Fruit fly (Drosophila melanogaster): ENCODE data around the gene CG42590.

Gene CG42590

DNA sequence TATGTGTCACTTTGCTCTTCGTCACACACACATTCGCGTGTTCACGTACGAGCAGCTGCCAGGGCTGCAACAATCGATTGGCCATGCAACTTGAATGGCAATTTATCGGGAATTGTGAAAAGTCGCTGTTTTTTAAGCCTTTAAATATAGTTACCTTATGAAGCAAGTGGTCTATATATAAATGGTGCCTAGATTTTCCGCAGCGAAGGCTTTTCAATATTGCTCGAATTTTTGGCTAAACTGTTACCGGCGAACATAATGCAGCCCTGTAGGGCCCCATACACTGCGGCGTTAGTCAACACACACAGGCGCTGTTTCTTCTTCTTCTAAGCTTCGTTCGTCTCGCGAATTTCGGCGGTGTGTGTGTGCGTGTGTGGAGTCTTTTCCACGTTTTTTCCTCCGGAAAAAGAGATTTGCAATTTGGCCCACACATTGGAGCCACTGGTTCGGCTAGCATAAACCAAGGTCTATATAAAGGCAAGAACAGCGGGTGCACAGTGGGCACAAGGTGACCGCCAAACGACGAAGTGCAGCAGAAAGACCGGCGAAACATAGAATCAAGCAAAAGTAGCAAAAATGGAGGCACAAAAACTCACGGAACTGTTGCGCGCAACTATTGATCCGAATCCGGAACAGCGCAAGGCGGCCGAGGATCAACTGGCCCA lies 46.9 kb upstream of the CG42590 start, which contains the start of the genes Arp3 and msk (continued):
- peak; percentile 71 for TF ChIP-seq Xrp1 (GFP tag; IDR thresholded peaks at IDR 0.05)
- no peak for TF ChIP-seq fd64A (GFP tag; optimal IDR thresholded peaks at IDR 0.05)
- peak; percentile 76 to 87 for TF ChIP-seq chif (GFP tag; optimal IDR thresholded peaks at IDR 0.05)
- no peak for TF ChIP-seq peb (GFP tag; IDR thresholded peaks at IDR 0.05)
- peak; percentile 43; the same call in 1 of the 2 replicates for TF ChIP-seq klu (GFP tag; IDR thresholded peaks at IDR 0.05)
- TF ChIP-seq CG1792 (GFP tag; optimal IDR thresholded peaks at IDR 0.05): peak; percentile 89
- TF ChIP-seq CG34376 (GFP tag; optimal IDR thresholded peaks at IDR 0.05): peak; percentile 86
- TF ChIP-seq CG1832 (GFP tag; optimal IDR thresholded peaks at IDR 0.05): no peak
- no peak for TF ChIP-seq nau (GFP tag; optimal IDR thresholded peaks at IDR 0.05)
- peak; percentile 76 for TF ChIP-seq CG13123 (GFP tag; optimal IDR thresholded peaks at IDR 0.05)
- peak; percentile 54 for TF ChIP-seq CG18262 (tag; optimal IDR thresholded peaks at IDR 0.05)
- peak; percentile 38 for TF ChIP-seq CG30431 (GFP tag; optimal IDR thresholded peaks at IDR 0.05)
- TF ChIP-seq gfzf (GFP tag; optimal IDR thresholded peaks at IDR 0.05): peak; percentile 47
- TF ChIP-seq Six4 (GFP tag; optimal IDR thresholded peaks at IDR 0.05): peak; percentile 82
- peak; percentile 74 for TF ChIP-seq CG17361 (GFP tag; IDR thresholded peaks at IDR 0.05)
- peak; percentile 58 for TF ChIP-seq salm (tag; optimal IDR thresholded peaks at IDR 0.05)
- peak; percentile 91 for TF ChIP-seq CG7786 (GFP tag; optimal IDR thresholded peaks at IDR 0.05)
- TF ChIP-seq CG34422 (GFP tag; IDR thresholded peaks at IDR 0.05): peak; percentile 82; the same call in 2 of the 3 replicates
- TF ChIP-seq cad (GFP tag; optimal IDR thresholded peaks at IDR 0.05): no peak
- peak; percentile 69 for TF ChIP-seq H2.0 (GFP tag; IDR thresholded peaks at IDR 0.05)
- peak; percentile 70 for TF ChIP-seq PHDP (tag; optimal IDR thresholded peaks at IDR 0.05)
- TF ChIP-seq CG15514 (GFP tag; optimal IDR thresholded peaks at IDR 0.05): peak; percentile 89
- peak; percentile 79 for TF ChIP-seq CG8089 (GFP tag; optimal IDR thresholded peaks at IDR 0.05)
- TF ChIP-seq HLH4C (GFP tag; IDR thresholded peaks at IDR 0.05; ENCODE audit: partially characterized antibody): peak; percentile 55; the same call in 1 of the 3 replicates
- TF ChIP-seq ap (GFP tag; IDR thresholded peaks at IDR 0.05): peak; percentile 11; the same call in 1 of the 2 replicates
- TF ChIP-seq CG12769 (tag; optimal IDR thresholded peaks at IDR 0.05): no peak
- peak; percentile 36 for TF ChIP-seq kah (GFP tag; optimal IDR thresholded peaks at IDR 0.05)
- TF ChIP-seq al (GFP tag; IDR thresholded peaks at IDR 0.05): peak; percentile 62
- TF ChIP-seq CG1024 (GFP tag; IDR thresholded peaks at IDR 0.05): 0 out of 2 replicates have a peak, but pooled peaks have one; percentile 31
- peak; percentile 64 for TF ChIP-seq CG11723 (GFP tag; optimal IDR thresholded peaks at IDR 0.05)
- TF ChIP-seq CG3281 (GFP tag; optimal IDR thresholded peaks at IDR 0.05): peak; percentile 88
- peak; percentile 9 for TF ChIP-seq pfk (GFP tag; optimal IDR thresholded peaks at IDR 0.05)
- TF ChIP-seq CG9932 (GFP tag; IDR thresholded peaks at IDR 0.05): peak; percentile 89
- TF ChIP-seq en (GFP tag; optimal IDR thresholded peaks at IDR 0.05): peak; percentile 68
- no peak for TF ChIP-seq CG42726 (GFP tag; IDR thresholded peaks at IDR 0.05; ENCODE audit: partially characterized antibody)
- peak; percentile 68 for TF ChIP-seq CG7357 (GFP tag; IDR thresholded peaks at IDR 0.05)
- TF ChIP-seq CG18599 (GFP tag; optimal IDR thresholded peaks at IDR 0.05): no peak
- TF ChIP-seq zfh1 (GFP tag; IDR thresholded peaks at IDR 0.05): peak; percentile 73; the same call in 2 of the 3 replicates
- peak; percentile 68 for TF ChIP-seq CG10979 (tag; optimal IDR thresholded peaks at IDR 0.05)
- TF ChIP-seq CG15601 (tag; optimal IDR thresholded peaks at IDR 0.05): peak; percentile 78
- TF ChIP-seq CG1647 (GFP tag; optimal IDR thresholded peaks at IDR 0.05): peak; percentile 88
- peak; percentile 94 for TF ChIP-seq dm (GFP tag; optimal IDR thresholded peaks at IDR 0.05)
- TF ChIP-seq CG30403 (GFP tag; optimal IDR thresholded peaks at IDR 0.05): peak; percentile 90
- peak; percentile 85 to 92 for TF ChIP-seq dpn (GFP tag; optimal IDR thresholded peaks at IDR 0.05)
- no peak; the same call in 2 of the 3 replicates for TF ChIP-seq sr (GFP tag; IDR thresholded peaks at IDR 0.05)
- peak; percentile 58 for TF ChIP-seq scrt (GFP tag; optimal IDR thresholded peaks at IDR 0.05)
- TF ChIP-seq Fer2 (tag; optimal IDR thresholded peaks at IDR 0.05): peak; percentile 76
- peak; percentile 1 for TF ChIP-seq CG15073 (GFP tag; optimal IDR thresholded peaks at IDR 0.05)
- TF ChIP-seq CG4282 (GFP tag; optimal IDR thresholded peaks at IDR 0.05): peak; percentile 77

All from whole organism, embryonic.